Worm (Caenorhabditis elegans) whole organism, L1 larva: Measurements from ENCODE around the gene F10C2.3.
A peak's percentile ranks its signal among the peaks of the same experiment; 100 is the strongest.

Experiments
- C16A3.4 ChIP-seq: fragments of 150-350 bp; optimal IDR thresholded peaks from 2 replicates; lab custom pipeline; 2014; ENCODE audit warnings: missing biosample characterization, missing genetic modification characterization
- Y116A8C.19 ChIP-seq: sonication (generic microtip); optimal IDR thresholded peaks from 2 replicates; lab custom pipeline; 2016; ENCODE audit warnings: missing compliant biosample characterization, missing genetic modification characterization, borderline replicate concordance
- alr-1 ChIP-seq: fragments of 200-800 bp; sonication (Bioruptor generic); optimal IDR thresholded peaks from 2 replicates; lab custom pipeline; 2018; ENCODE audit warnings: borderline replicate concordance, mild to moderate bottlenecking, missing genetic modification characterization, missing compliant biosample characterization
- ama-1 ChIP-seq: fragments of 150-350 bp; optimal IDR thresholded peaks from 2 replicates; lab custom pipeline; 2014
- blmp-1 ChIP-seq: fragments of 150-350 bp; optimal IDR thresholded peaks from 2 replicates; lab custom pipeline; 2014; ENCODE audit warnings: missing biosample characterization, missing genetic modification characterization
- ceh-8 ChIP-seq: fragments of 200-800 bp; sonication (Bioruptor generic); optimal IDR thresholded peaks from 2 replicates; lab custom pipeline; 2018; ENCODE audit warnings: mild to moderate bottlenecking, missing genetic modification characterization, moderate library complexity, missing compliant biosample characterization
- ceh-88 ChIP-seq: fragments of 200-800 bp; sonication (Bioruptor generic); IDR thresholded peaks from 2 replicates; pipeline ENCODE4 v1.3.6; 2022; ENCODE audit warnings: missing genetic modification characterization, missing compliant biosample characterization
- ceh-90 ChIP-seq: sonication (generic microtip); optimal IDR thresholded peaks from 2 replicates; lab custom pipeline; 2016; ENCODE audit warnings: missing genetic modification characterization, missing compliant biosample characterization
- elt-3 ChIP-seq, 6 experiments: fragments of 150-350 bp in 1 of 6; sonication (generic microtip); optimal IDR thresholded peaks; 2 replicates each; lab custom pipeline; 2017 to 2018; ENCODE audit warnings: missing biosample characterization in 6 of 6, missing genetic modification characterization in 6 of 6, inconsistent platforms in 1 of 6
- fkh-8 ChIP-seq: sonication (generic microtip); optimal IDR thresholded peaks from 2 replicates; lab custom pipeline; 2016; ENCODE audit warnings: mild to moderate bottlenecking, missing genetic modification characterization, missing compliant biosample characterization
- hlh-17 ChIP-seq: fragments of 200-800 bp; sonication (Bioruptor generic); optimal IDR thresholded peaks from 2 replicates; lab custom pipeline; 2018; ENCODE audit warnings: missing genetic modification characterization, mild to moderate bottlenecking, missing compliant biosample characterization, moderate library complexity, borderline replicate concordance
- hlh-4 ChIP-seq: sonication (generic microtip); optimal IDR thresholded peaks from 2 replicates; lab custom pipeline; 2016; ENCODE audit warnings: mild to moderate bottlenecking, missing genetic modification characterization, missing compliant biosample characterization
- hpl-2 ChIP-seq: fragments of 150-350 bp; optimal IDR thresholded peaks from 2 replicates; lab custom pipeline; 2014; ENCODE audit warnings: missing biosample characterization, missing genetic modification reagents, missing genetic modification characterization
- lin-14 ChIP-seq: fragments of 200-800 bp; sonication (Bioruptor generic); optimal IDR thresholded peaks from 2 replicates; lab custom pipeline; 2018; ENCODE audit warnings: mild to moderate bottlenecking, missing genetic modification characterization, moderate library complexity, missing compliant biosample characterization
- lin-35 ChIP-seq, 2 experiments: fragments of 150-350 bp; optimal IDR thresholded peaks; 2 replicates each; lab custom pipeline; 2014; ENCODE audit warnings: missing biosample characterization in 2 of 2, missing genetic modification characterization in 2 of 2, missing genetic modification reagents in 2 of 2
- mdl-1 ChIP-seq, 2 experiments: fragments of 150-350 bp; optimal IDR thresholded peaks; 2 replicates each; lab custom pipeline; 2014 to 2017; ENCODE audit warnings: missing biosample characterization in 2 of 2, missing genetic modification characterization in 2 of 2, inconsistent platforms in 1 of 2
- nhr-11 ChIP-seq: fragments of 150-350 bp; optimal IDR thresholded peaks from 2 replicates; lab custom pipeline; 2014; ENCODE audit warnings: missing biosample characterization, missing genetic modification characterization
- nhr-20 ChIP-seq: sonication (generic microtip); optimal IDR thresholded peaks from 2 replicates; lab custom pipeline; 2016; ENCODE audit warnings: mild to moderate bottlenecking, missing genetic modification characterization, missing compliant biosample characterization
- nhr-71 ChIP-seq: sonication (generic microtip); optimal IDR thresholded peaks from 2 replicates; lab custom pipeline; 2016; ENCODE audit warnings: mild to moderate bottlenecking, missing genetic modification characterization, moderate library complexity, missing compliant biosample characterization
- nhr-76 ChIP-seq: sonication (generic microtip); optimal IDR thresholded peaks from 2 replicates; lab custom pipeline; 2017; ENCODE audit warnings: missing biosample characterization, missing genetic modification characterization
- nhr-85 ChIP-seq: sonication (generic microtip); peaks from one replicate; lab custom pipeline; 2016; ENCODE audit warnings: missing genetic modification characterization, inconsistent platforms, missing compliant biosample characterization
- snu-23 ChIP-seq: sonication (generic microtip); optimal IDR thresholded peaks from 2 replicates; lab custom pipeline; 2016; ENCODE audit warnings: missing genetic modification characterization, missing compliant biosample characterization
- sox-4 ChIP-seq: sonication (generic microtip); optimal IDR thresholded peaks from 2 replicates; lab custom pipeline; 2016; ENCODE audit warnings: missing genetic modification characterization, missing compliant biosample characterization
- tlp-1 ChIP-seq: fragments of 150-350 bp; optimal IDR thresholded peaks from 2 replicates; lab custom pipeline; 2014; ENCODE audit warnings: missing biosample characterization, missing genetic modification characterization
- unc-62 ChIP-seq: fragments of 150-350 bp; optimal IDR thresholded peaks from 2 replicates; lab custom pipeline; 2014; ENCODE audit warnings: missing biosample characterization, missing genetic modification reagents, missing genetic modification characterization
- zag-1 ChIP-seq: fragments of 150-350 bp; optimal IDR thresholded peaks from 2 replicates; lab custom pipeline; 2014; ENCODE audit warnings: missing biosample characterization, missing genetic modification characterization
- zip-4 ChIP-seq: fragments of 200-800 bp; sonication (Bioruptor generic); optimal IDR thresholded peaks from 2 replicates; lab custom pipeline; 2018; ENCODE audit warnings: mild to moderate bottlenecking, missing genetic modification characterization, moderate library complexity, missing compliant biosample characterization
- ztf-11 ChIP-seq, 2 experiments: sonication (generic microtip); optimal IDR thresholded peaks; 2 replicates each; lab custom pipeline; 2016 to 2017; ENCODE audit warnings: missing genetic modification characterization in 2 of 2, missing biosample characterization in 1 of 2, missing compliant biosample characterization in 1 of 2
- ztf-4 ChIP-seq: fragments of 150-350 bp; optimal IDR thresholded peaks from 2 replicates; lab custom pipeline; 2014; ENCODE audit warnings: missing biosample characterization, missing genetic modification characterization

Gene F10C2.3

DNA sequence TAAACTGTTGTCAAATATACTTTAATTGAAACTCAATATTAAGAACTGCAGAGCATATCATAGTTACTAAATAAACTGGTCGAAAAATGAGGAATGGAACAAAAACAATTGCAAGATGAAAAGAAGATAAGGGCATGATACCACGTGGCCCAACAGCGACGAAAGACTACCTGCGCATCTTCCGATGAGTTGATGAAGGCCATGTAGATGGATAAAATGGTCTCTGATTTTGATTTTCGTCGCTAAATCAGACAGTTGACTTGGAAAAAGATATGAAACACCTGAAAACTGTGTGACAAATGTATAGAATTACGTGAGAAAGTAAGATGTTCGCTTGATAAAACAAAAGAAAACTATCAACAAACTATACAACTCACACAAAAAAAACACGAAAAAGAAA is 51.4 kb downstream of the F10C2.3 start (continued):
- peak in 1 of 2 experiments; percentile 38 for TF ChIP-seq lin-35 (GFP tag; optimal IDR thresholded peaks at IDR 0.05; lab: Kevin White, UChicago)
- TF ChIP-seq ceh-8 (GFP tag; lab: Kevin White, UChicago), result no peak
- peak in 1 of 2 experiments; percentile 79 for TF ChIP-seq mdl-1 (tag; optimal IDR thresholded peaks at IDR 0.05; lab: Kevin White, UChicago)
- no peak for TF ChIP-seq ama-1 (lab: Kevin White, UChicago)
- TF ChIP-seq nhr-20, result peak; percentile 79
- no peak for TF ChIP-seq ztf-11 (tag; optimal IDR thresholded peaks at IDR 0.05; lab: Kevin White, UChicago)
- no peak for TF ChIP-seq unc-62 (GFP tag; lab: Kevin White, UChicago)
- peak; percentile 59 for TF ChIP-seq nhr-71 (tag; lab: Kevin White, UChicago)
- TF ChIP-seq hlh-17, result no peak
- no peak for TF ChIP-seq hlh-4 (tag; lab: Kevin White, UChicago)
- TF ChIP-seq zag-1 (tag; lab: Kevin White, UChicago), result no peak
- TF ChIP-seq snu-23 (GFP tag; lab: Kevin White, UChicago), result peak; percentile 66
- no peak for TF ChIP-seq nhr-11 (tag; lab: Kevin White, UChicago)
- TF ChIP-seq ceh-90 (tag; lab: Kevin White, UChicago), result no peak
- TF ChIP-seq nhr-76 (tag; lab: Kevin White, UChicago), result no peak
- peak; percentile 16 for TF ChIP-seq C16A3.4 (tag; lab: Kevin White, UChicago)
- TF ChIP-seq zip-4 (GFP tag; lab: Kevin White, UChicago), result no peak
- TF ChIP-seq lin-14 (GFP tag; lab: Kevin White, UChicago), result peak; percentile 81
- no peak for TF ChIP-seq ceh-88 (GFP tag; lab: Robert Waterston, UW)
- no peak for TF ChIP-seq sox-4 (tag; lab: Kevin White, UChicago)
- TF ChIP-seq hpl-2 (GFP tag; lab: Kevin White, UChicago), result no peak
- TF ChIP-seq fkh-8 (tag; lab: Kevin White, UChicago), result no peak
- TF ChIP-seq tlp-1 (tag; lab: Kevin White, UChicago), result no peak
- TF ChIP-seq blmp-1 (tag; lab: Kevin White, UChicago), result peak; percentile 72
- TF ChIP-seq alr-1, result no peak
- TF ChIP-seq nhr-85 (tag; lab: Kevin White, UChicago), result peak; percentile 94
- TF ChIP-seq elt-3 (tag; optimal IDR thresholded peaks at IDR 0.05; lab: Kevin White, UChicago), result peak in 4 of 6 experiments; percentile 41 to 93 (median 89)
- TF ChIP-seq Y116A8C.19, result no peak
- TF ChIP-seq ztf-4, result no peak
- TF ChIP-seq, all 84 proteins: peak for 13
